Worm (Caenorhabditis elegans) whole organism, young adult: ENCODE results near the gene timp-1.
A peak's percentile ranks its signal among the peaks of the same experiment; 100 is the strongest.

Experiments
- B0019.2 ChIP-seq: fragments of 200-800 bp; sonication (Bioruptor generic); conservative IDR thresholded peaks from 2 replicates; pipeline ENCODE4 v1.3.6; 2022; ENCODE audit warnings: missing genetic modification reagents, missing genetic modification characterization, missing compliant biosample characterization
- C17E4.6 ChIP-seq: fragments of 200-800 bp; sonication (Bioruptor generic); IDR thresholded peaks from 2 replicates; pipeline ENCODE4 v1.3.6; 2022; ENCODE audit warnings: missing genetic modification reagents, missing genetic modification characterization, missing compliant biosample characterization
- F39B2.1 ChIP-seq: fragments of 200-800 bp; sonication (Bioruptor generic); IDR thresholded peaks from 2 replicates; pipeline ENCODE4 v1.3.6; 2022; ENCODE audit warnings: missing genetic modification reagents, missing genetic modification characterization, missing compliant biosample characterization
- F57A8.1 ChIP-seq: fragments of 200-800 bp; sonication (Bioruptor generic); optimal IDR thresholded peaks from 2 replicates; lab custom pipeline; 2018; ENCODE audit warnings: mild to moderate bottlenecking, missing genetic modification characterization, moderate library complexity, missing compliant biosample characterization
- K12H6.12 ChIP-seq: fragments of 200-800 bp; sonication (Bioruptor generic); optimal IDR thresholded peaks from 2 replicates; lab custom pipeline; 2018; ENCODE audit warnings: mild to moderate bottlenecking, missing genetic modification characterization, missing compliant biosample characterization
- T07F8.4 ChIP-seq: sonication (generic microtip); optimal IDR thresholded peaks from 2 replicates; lab custom pipeline; 2016; ENCODE audit warnings: mild to moderate bottlenecking, missing genetic modification characterization, moderate library complexity, missing compliant biosample characterization
- T26A5.8 ChIP-seq: sonication (generic microtip); optimal IDR thresholded peaks from 2 replicates; lab custom pipeline; 2016; ENCODE audit warnings: missing genetic modification characterization, missing compliant biosample characterization
- Y53G8AR.9 ChIP-seq: fragments of 200-800 bp; sonication (Bioruptor generic); conservative IDR thresholded peaks from 2 replicates; pipeline ENCODE4 v1.3.6; 2022; ENCODE audit warnings: missing genetic modification reagents, missing genetic modification characterization, missing compliant biosample characterization
- Y95B8A.8 ChIP-seq: fragments of 200-800 bp; sonication (Bioruptor generic); IDR thresholded peaks from 2 replicates; pipeline ENCODE4 v1.3.6; 2022; ENCODE audit warnings: missing genetic modification reagents, missing genetic modification characterization, missing compliant biosample characterization
- ZK185.1 ChIP-seq: sonication (generic microtip); optimal IDR thresholded peaks from 2 replicates; lab custom pipeline; 2016; ENCODE audit warnings: mild to moderate bottlenecking, missing genetic modification characterization, missing compliant biosample characterization; ENCODE audit not compliant: poor library complexity, severe bottlenecking
- akir-1 ChIP-seq: fragments of 200-800 bp; sonication (Bioruptor generic); optimal IDR thresholded peaks from 2 replicates; lab custom pipeline; 2018; ENCODE audit warnings: mild to moderate bottlenecking, missing genetic modification characterization, moderate library complexity, missing compliant biosample characterization
- aptf-3 ChIP-seq: fragments of 200-800 bp; sonication (Bioruptor generic); IDR thresholded peaks from 2 replicates; pipeline ENCODE4 v1.3.6; 2022; ENCODE audit warnings: missing genetic modification characterization, missing compliant biosample characterization
- atf-7 ChIP-seq: sonication (generic microtip); optimal IDR thresholded peaks from 2 replicates; lab custom pipeline; 2017; ENCODE audit warnings: mild to moderate bottlenecking, missing genetic modification characterization, missing compliant biosample characterization
- attf-5 ChIP-seq: fragments of 200-800 bp; sonication (Bioruptor generic); optimal IDR thresholded peaks from 2 replicates; lab custom pipeline; 2018; ENCODE audit warnings: mild to moderate bottlenecking, missing genetic modification characterization, missing compliant biosample characterization
- attf-6 ChIP-seq: fragments of 200-800 bp; sonication (Bioruptor generic); IDR thresholded peaks from 2 replicates; pipeline ENCODE4 v1.3.6; 2022; ENCODE audit warnings: missing genetic modification reagents, missing genetic modification characterization, missing compliant biosample characterization
- bed-1 ChIP-seq: fragments of 200-800 bp; sonication (Bioruptor generic); IDR thresholded peaks from 2 replicates; pipeline ENCODE4 v1.3.6; 2022; ENCODE audit warnings: missing genetic modification reagents, missing genetic modification characterization, missing compliant biosample characterization
- ccch-3 ChIP-seq: fragments of 200-800 bp; sonication (Bioruptor generic); optimal IDR thresholded peaks from 2 replicates; lab custom pipeline; 2018; ENCODE audit warnings: mild to moderate bottlenecking, missing genetic modification characterization, missing compliant biosample characterization
- ceh-40 ChIP-seq: fragments of 200-800 bp; sonication (Bioruptor generic); IDR thresholded peaks from 2 replicates; pipeline ENCODE4 v1.3.6; 2022; ENCODE audit warnings: missing genetic modification characterization, missing compliant biosample characterization
- ceh-91 ChIP-seq: fragments of 200-800 bp; sonication (Bioruptor generic); IDR thresholded peaks from 2 replicates; pipeline ENCODE4 v1.3.6; 2022; ENCODE audit warnings: missing genetic modification reagents, missing genetic modification characterization, missing compliant biosample characterization
- dpff-1 ChIP-seq: sonication (generic microtip); optimal IDR thresholded peaks from 2 replicates; lab custom pipeline; 2017; ENCODE audit warnings: mild to moderate bottlenecking, missing genetic modification characterization, missing compliant biosample characterization
- dpl-1 ChIP-seq: fragments of 150-350 bp; optimal IDR thresholded peaks from 2 replicates; lab custom pipeline; 2014; ENCODE audit warnings: missing biosample characterization, missing genetic modification reagents, missing genetic modification characterization
- ets-4 ChIP-seq: fragments of 200-800 bp; sonication (Bioruptor generic); optimal IDR thresholded peaks from 2 replicates; lab custom pipeline; 2018; ENCODE audit warnings: mild to moderate bottlenecking, missing genetic modification characterization, missing compliant biosample characterization
- hlh-12 ChIP-seq: sonication (generic microtip); optimal IDR thresholded peaks from 2 replicates; lab custom pipeline; 2016; ENCODE audit warnings: missing genetic modification characterization, missing compliant biosample characterization
- hmg-1.2 ChIP-seq: fragments of 200-800 bp; sonication (Bioruptor generic); IDR thresholded peaks from 2 replicates; pipeline ENCODE4 v1.3.6; 2022; ENCODE audit warnings: missing genetic modification reagents, missing genetic modification characterization, missing compliant biosample characterization
- hsf-1 ChIP-seq: fragments of 200-800 bp; sonication (Bioruptor generic); IDR thresholded peaks from 2 replicates; pipeline ENCODE4 v1.3.6; 2022; ENCODE audit warnings: missing genetic modification reagents, missing genetic modification characterization, missing compliant biosample characterization
- lin-26 ChIP-seq: fragments of 200-800 bp; sonication (Bioruptor generic); IDR thresholded peaks from 2 replicates; pipeline ENCODE4 v1.3.6; 2022; ENCODE audit warnings: missing genetic modification reagents, missing genetic modification characterization, missing compliant biosample characterization
- lir-1 ChIP-seq: fragments of 200-800 bp; sonication (Bioruptor generic); conservative IDR thresholded peaks from 2 replicates; pipeline ENCODE4 v1.3.6; 2022; ENCODE audit warnings: missing genetic modification reagents, missing genetic modification characterization, missing compliant biosample characterization
- mcd-1 ChIP-seq: fragments of 200-800 bp; sonication (Bioruptor generic); IDR thresholded peaks from 2 replicates; pipeline ENCODE4 v1.3.6; 2022; ENCODE audit warnings: missing genetic modification reagents, missing genetic modification characterization, missing compliant biosample characterization
- mel-28 ChIP-seq: sonication (generic microtip); optimal IDR thresholded peaks from 2 replicates; lab custom pipeline; 2016; ENCODE audit warnings: borderline replicate concordance, mild to moderate bottlenecking, missing genetic modification characterization, missing compliant biosample characterization
- mes-4 ChIP-seq: sonication (generic microtip); optimal IDR thresholded peaks from 2 replicates; lab custom pipeline; 2016; ENCODE audit warnings: missing genotype, missing genetic modification characterization, missing compliant biosample characterization
- nfya-2 ChIP-seq: fragments of 200-800 bp; sonication (Bioruptor generic); IDR thresholded peaks from 2 replicates; pipeline ENCODE4 v1.3.6; 2022; ENCODE audit warnings: missing genetic modification reagents, missing genetic modification characterization, missing compliant biosample characterization
- nhr-120 ChIP-seq: fragments of 200-800 bp; sonication (Bioruptor generic); IDR thresholded peaks from 2 replicates; pipeline ENCODE4 v1.3.6; 2022; ENCODE audit warnings: missing genetic modification characterization, missing compliant biosample characterization
- nhr-80 ChIP-seq: sonication (generic microtip); optimal IDR thresholded peaks from 2 replicates; lab custom pipeline; 2016; ENCODE audit warnings: missing genetic modification characterization, missing compliant biosample characterization
- nhr-90 ChIP-seq: sonication (generic microtip); optimal IDR thresholded peaks from 2 replicates; lab custom pipeline; 2016; ENCODE audit warnings: missing genotype, mild to moderate bottlenecking, missing genetic modification characterization, missing compliant biosample characterization
- pbrm-1 ChIP-seq: fragments of 200-800 bp; sonication (Bioruptor generic); IDR thresholded peaks from 2 replicates; pipeline ENCODE4 v1.3.6; 2022; ENCODE audit warnings: missing genetic modification reagents, missing genetic modification characterization, missing compliant biosample characterization
- pha-4 ChIP-seq: fragments of 150-350 bp; sonication (generic microtip); optimal IDR thresholded peaks from 2 replicates; lab custom pipeline; 2014; ENCODE audit warnings: missing biosample characterization, missing genetic modification reagents, missing genetic modification characterization
- rec-8 ChIP-seq, 2 experiments: sonication (generic microtip); optimal IDR thresholded peaks; 2 replicates each; lab custom pipeline; 2016; ENCODE audit warnings: mild to moderate bottlenecking in 2 of 2, missing genetic modification characterization in 2 of 2, missing genetic modification reagents in 2 of 2, missing genotype in 2 of 2, missing biosample characterization in 1 of 2, missing compliant biosample characterization in 1 of 2, moderate library complexity in 1 of 2
- snpc-1.3 ChIP-seq: sonication (generic microtip); optimal IDR thresholded peaks from 2 replicates; lab custom pipeline; 2017; ENCODE audit warnings: missing genetic modification characterization, mild to moderate bottlenecking, missing compliant biosample characterization, antibody characterized with exemption, moderate library complexity, missing genotype, missing genetic modification reagents; ENCODE audit not compliant: insufficient read depth
- snpc-3.4 ChIP-seq: sonication (generic microtip); optimal IDR thresholded peaks from 2 replicates; lab custom pipeline; 2017; ENCODE audit warnings: missing genetic modification characterization, mild to moderate bottlenecking, missing compliant biosample characterization, antibody characterized with exemption, moderate library complexity, missing genotype, missing genetic modification reagents
- tbp1 ChIP-seq: fragments of 200-800 bp; sonication (Bioruptor generic); optimal IDR thresholded peaks from 2 replicates; lab custom pipeline; 2018; ENCODE audit warnings: mild to moderate bottlenecking, missing genetic modification characterization, missing compliant biosample characterization
- zfh-2 ChIP-seq: fragments of 200-800 bp; sonication (Bioruptor generic); conservative IDR thresholded peaks from 2 replicates; pipeline ENCODE4 v1.3.6; 2022; ENCODE audit warnings: missing genetic modification reagents, missing genetic modification characterization, missing compliant biosample characterization
- ztf-18 ChIP-seq: sonication (generic microtip); optimal IDR thresholded peaks from 2 replicates; lab custom pipeline; 2016; ENCODE audit warnings: missing genotype, mild to moderate bottlenecking, missing genetic modification characterization, missing compliant biosample characterization
- ztf-3 ChIP-seq: fragments of 200-800 bp; sonication (Bioruptor generic); optimal IDR thresholded peaks from 2 replicates; lab custom pipeline; 2018; ENCODE audit warnings: mild to moderate bottlenecking, missing genetic modification characterization, missing compliant biosample characterization

The timp-1 gene

ce11 chrV:8243201-8243600 lies 36.2 kb downstream of the timp-1 start:
- TF ChIP-seq T07F8.4 (tag; lab: Kevin White, UChicago), result no peak
- TF ChIP-seq nhr-90 (tag; lab: Kevin White, UChicago), result no peak
- TF ChIP-seq nhr-80 (tag; lab: Kevin White, UChicago), result peak; percentile 42
- TF ChIP-seq ZK185.1 (tag; lab: Kevin White, UChicago), result no peak
- TF ChIP-seq aptf-3 (GFP tag; lab: Robert Waterston, UW), result no peak
- no peak for TF ChIP-seq nfya-2 (GFP tag; lab: Robert Waterston, UW)

DNA sequence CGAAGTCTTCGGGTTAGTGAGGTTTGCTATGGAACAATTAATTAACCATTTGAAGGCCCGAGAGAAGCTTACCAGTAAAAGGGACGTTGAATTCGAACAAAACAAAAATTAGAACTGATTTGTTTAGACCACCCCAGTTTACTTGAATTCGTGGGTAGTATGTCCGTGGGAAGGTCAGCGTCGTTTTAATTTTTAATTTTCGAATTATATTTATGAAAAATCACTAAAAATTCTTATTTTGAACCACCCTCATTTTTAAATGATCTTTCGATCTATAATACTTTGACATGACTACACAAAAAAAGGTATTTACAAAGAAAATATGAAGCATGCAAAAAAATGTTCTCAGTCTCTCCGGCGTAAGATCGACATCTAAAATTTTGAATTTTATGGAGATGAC lies 38.4 kb downstream of the timp-1 start, which contains the start of gene C16D9.5:
C16D9.5 (minus strand) TSS at position 101 of the 400 bp plus-strand sequence.
- no peak for TF ChIP-seq ceh-40 (GFP tag; lab: Robert Waterston, UW)
- no peak for TF ChIP-seq ets-4
- TF ChIP-seq attf-5 (GFP tag; lab: Kevin White, UChicago), result no peak
- TF ChIP-seq Y95B8A.8 (GFP tag; lab: Robert Waterston, UW), result no peak
- no peak for TF ChIP-seq ccch-3 (GFP tag; lab: Kevin White, UChicago)
- TF ChIP-seq atf-7 (tag; lab: Kevin White, UChicago), result no peak
- no peak for TF ChIP-seq zfh-2 (GFP tag; lab: Robert Waterston, UW)
- TF ChIP-seq F57A8.1 (GFP tag; lab: Kevin White, UChicago), result no peak
- no peak for TF ChIP-seq akir-1 (GFP tag; lab: Kevin White, UChicago)
- no peak for TF ChIP-seq snpc-3.4 (tag; lab: Kevin White, UChicago)
- TF ChIP-seq bed-1, result no peak
- no peak for TF ChIP-seq ceh-91 (GFP tag; lab: Robert Waterston, UW)

- TF ChIP-seq mcd-1 (GFP tag; lab: Robert Waterston, UW) (peak; percentile 75), lin-26 (GFP tag; lab: Robert Waterston, UW) (no peak), K12H6.12 (tag; lab: Kevin White, UChicago) (no peak), ZK185.1 (tag; lab: Kevin White, UChicago) (peak; percentile 39), B0019.2 (GFP tag; lab: Robert Waterston, UW) (no peak), T26A5.8 (no peak), Y95B8A.8 (GFP tag; lab: Robert Waterston, UW) (peak; percentile 75; the same call in 1 of the 2 replicates), lir-1 (GFP tag; lab: Robert Waterston, UW) (0 out of 2 replicates have a peak, but pooled peaks have one; percentile 14), ztf-18 (tag; lab: Kevin White, UChicago) (peak; percentile 61), dpl-1 (no peak), hsf-1 (peak; percentile 91), Y53G8AR.9 (GFP tag; lab: Robert Waterston, UW) (peak; percentile 82), mel-28 (tag; lab: Kevin White, UChicago) (no peak), F39B2.1 (GFP tag; lab: Robert Waterston, UW) (no peak), rec-8 (tag; optimal IDR thresholded peaks at IDR 0.05; lab: Kevin White, UChicago) (peak in 1 of 2 experiments; percentile 17), tbp1 (GFP tag; lab: Kevin White, UChicago) (peak; percentile 88), pbrm-1 (peak; percentile 98), snpc-1.3 (tag; lab: Kevin White, UChicago) (peak; percentile 97), hlh-12 (tag; lab: Kevin White, UChicago) (no peak), attf-6 (peak; percentile 94), C17E4.6 (GFP tag; lab: Robert Waterston, UW) (peak; percentile 70), dpff-1 (tag; lab: Kevin White, UChicago) (no peak), attf-5 (GFP tag; lab: Kevin White, UChicago) (no peak), nhr-120 (GFP tag; lab: Robert Waterston, UW) (no peak), ztf-3 (GFP tag; lab: Kevin White, UChicago) (peak; percentile 46), mes-4 (tag; lab: Kevin White, UChicago) (peak; percentile 29), pha-4 (tag; lab: Kevin White, UChicago) (no peak), nfya-2 (GFP tag; lab: Robert Waterston, UW) (0 out of 2 replicates have a peak, but pooled peaks have one; percentile 31), hmg-1.2 (peak; percentile 90), atf-7 (tag; lab: Kevin White, UChicago) (no peak)
Measured at ce11 chrV:8247311-8248105, 40.5 kb downstream of the timp-1 start.
